Fruit fly (Drosophila melanogaster) whole organism, adult: ENCODE measurements around the gene CG7492.
A peak's percentile ranks its signal among the peaks of the same experiment; 100 is the strongest.

Experiments used
- CG11617 ChIP-seq: fragments of 200-800 bp; sonication (Bioruptor generic); optimal IDR thresholded peaks from 2 replicates; lab custom pipeline; 2017; ENCODE audit warnings: mild to moderate bottlenecking, missing biosample characterization, missing genetic modification reagents, missing genetic modification characterization
- CG12768 ChIP-seq: fragments of 200-800 bp; sonication (Bioruptor generic); optimal IDR thresholded peaks from 2 replicates; lab custom pipeline; 2017; ENCODE audit warnings: missing biosample characterization, missing genetic modification characterization, mild to moderate bottlenecking, moderate library complexity, missing genetic modification reagents
- CG14711 ChIP-seq: fragments of 200-800 bp; sonication (Bioruptor generic); optimal IDR thresholded peaks from 2 replicates; lab custom pipeline; 2018; ENCODE audit warnings: missing biosample characterization, mild to moderate bottlenecking, missing genetic modification characterization, moderate library complexity
- CG1620 ChIP-seq: fragments of 200-800 bp; sonication (Bioruptor generic); optimal IDR thresholded peaks from 2 replicates; lab custom pipeline; 2016; ENCODE audit warnings: missing biosample characterization, missing genetic modification characterization
- CG33017 ChIP-seq: fragments of 200-800 bp; sonication (Bioruptor generic); optimal IDR thresholded peaks from 2 replicates; lab custom pipeline; 2018; ENCODE audit warnings: missing biosample characterization, mild to moderate bottlenecking, missing genetic modification characterization, moderate library complexity
- CG5204 ChIP-seq: fragments of 200-800 bp; sonication (Bioruptor generic); optimal IDR thresholded peaks from 2 replicates; lab custom pipeline; 2016; ENCODE audit warnings: missing biosample characterization, missing genetic modification characterization
- CG7045 ChIP-seq: fragments of 200-800 bp; sonication (Bioruptor generic); optimal IDR thresholded peaks from 2 replicates; lab custom pipeline; 2017; ENCODE audit warnings: missing biosample characterization, mild to moderate bottlenecking, missing genetic modification characterization
- CG7101 ChIP-seq: fragments of 200-800 bp; sonication (Bioruptor generic); optimal IDR thresholded peaks from 2 replicates; lab custom pipeline; 2018; ENCODE audit warnings: missing biosample characterization, mild to moderate bottlenecking, missing genetic modification characterization, moderate library complexity
- Clk ChIP-seq: fragments of 200-800 bp; sonication (Bioruptor generic); optimal IDR thresholded peaks from 2 replicates; lab custom pipeline; 2017; ENCODE audit warnings: missing biosample characterization, missing genetic modification characterization
- Crg-1 ChIP-seq: fragments of 200-800 bp; sonication (Bioruptor generic); optimal IDR thresholded peaks from 2 replicates; lab custom pipeline; 2016; ENCODE audit warnings: missing biosample characterization, missing genetic modification characterization
- Hr96 ChIP-seq: fragments of 200-800 bp; sonication (Bioruptor generic); optimal IDR thresholded peaks from 2 replicates; lab custom pipeline; 2016; ENCODE audit warnings: missing biosample characterization, missing genetic modification characterization
- Mnt ChIP-seq: fragments of 200-800 bp; sonication (Bioruptor generic); optimal IDR thresholded peaks from 2 replicates; lab custom pipeline; 2016; ENCODE audit warnings: missing biosample characterization, mild to moderate bottlenecking, missing genetic modification characterization
- bab1 ChIP-seq: fragments of 200-800 bp; sonication (Bioruptor generic); optimal IDR thresholded peaks from 3 replicates; lab custom pipeline; 2019; ENCODE audit warnings: missing biosample characterization, mild to moderate bottlenecking, missing genetic modification characterization, moderate library complexity
- cic ChIP-seq: fragments of 200-800 bp; sonication (Bioruptor generic); optimal IDR thresholded peaks from 2 replicates; lab custom pipeline; 2017; ENCODE audit warnings: missing biosample characterization, mild to moderate bottlenecking, missing genetic modification characterization, moderate library complexity
- cnc ChIP-seq, 2 experiments: fragments of >200 bp; optimal IDR thresholded peaks; 2 replicates each; lab custom pipeline; 2017
- kay ChIP-seq: fragments of 200-800 bp; sonication (Bioruptor generic); peaks from one replicate; lab custom pipeline; 2016; ENCODE audit warnings: missing biosample characterization, missing genetic modification characterization, borderline replicate concordance
- ovo ChIP-seq: fragments of 200-800 bp; sonication (Bioruptor generic); optimal IDR thresholded peaks from 2 replicates; lab custom pipeline; 2016; ENCODE audit warnings: missing biosample characterization, missing genetic modification characterization
- pad ChIP-seq: fragments of 200-800 bp; sonication (Bioruptor generic); optimal IDR thresholded peaks from 3 replicates; lab custom pipeline; 2017; ENCODE audit warnings: missing biosample characterization, missing genetic modification characterization, mild to moderate bottlenecking, moderate library complexity, missing genetic modification reagents
- tj ChIP-seq: fragments of 200-800 bp; sonication (Bioruptor generic); optimal IDR thresholded peaks from 3 replicates; lab custom pipeline; 2017; ENCODE audit warnings: missing biosample characterization, mild to moderate bottlenecking, missing genetic modification characterization, moderate library complexity
- toe ChIP-seq: fragments of 200-800 bp; sonication (Bioruptor generic); optimal IDR thresholded peaks from 2 replicates; lab custom pipeline; 2016; ENCODE audit warnings: missing biosample characterization, missing genetic modification characterization

Gene CG7492

DNA sequence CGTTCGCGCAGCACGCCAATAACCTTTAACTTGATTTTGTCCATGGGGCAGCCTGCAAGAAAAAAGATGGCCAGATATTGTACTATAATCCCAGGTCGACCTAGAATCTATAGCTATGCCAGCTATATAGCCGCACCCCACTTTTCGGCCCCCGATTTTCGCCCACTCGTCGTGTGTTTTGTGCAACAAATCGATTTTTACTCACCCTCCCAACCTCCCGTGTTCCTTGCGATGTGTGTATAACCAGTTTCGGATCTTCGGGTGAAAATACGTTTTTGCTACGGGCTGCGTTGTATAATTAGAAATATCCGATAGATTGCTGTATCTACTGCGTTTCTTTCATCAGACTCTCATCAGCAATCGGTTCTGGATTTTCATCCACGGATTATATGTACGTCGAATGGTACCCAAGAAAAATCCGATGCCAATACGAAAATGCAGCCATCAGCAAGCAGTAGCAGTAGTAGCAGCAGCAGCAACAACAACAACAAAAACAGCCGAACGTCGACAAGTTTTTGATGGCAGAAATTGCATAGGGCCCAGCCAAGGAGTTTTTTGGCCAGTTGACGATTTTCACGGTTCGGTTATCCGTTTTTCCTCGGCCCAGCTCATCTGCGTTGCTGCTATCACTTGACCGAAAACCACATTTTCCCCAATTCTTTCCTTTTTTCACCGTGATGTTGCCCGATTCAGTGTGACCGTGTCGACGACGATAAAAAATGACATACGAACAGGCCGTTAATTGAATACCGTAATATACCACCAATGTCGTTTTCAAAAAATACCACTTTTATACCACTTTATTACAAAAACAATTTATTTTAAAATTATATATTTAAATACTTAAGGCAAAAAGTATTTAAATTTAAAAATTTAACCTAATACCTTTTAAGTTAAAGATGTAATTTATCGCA, at the start of gene CG7492:
Gene CG7492 (minus strand): TSS at position 705 of the 914 bp plus-strand sequence.
- TF ChIP-seq tj (GFP tag; lab: Kevin White, UChicago): peak; percentile 55
- no peak for TF ChIP-seq toe (GFP tag; lab: Kevin White, UChicago)
- TF ChIP-seq CG11617 (GFP tag; lab: Kevin White, UChicago): no peak
- no peak for TF ChIP-seq cic (GFP tag; lab: Kevin White, UChicago)

DNA sequence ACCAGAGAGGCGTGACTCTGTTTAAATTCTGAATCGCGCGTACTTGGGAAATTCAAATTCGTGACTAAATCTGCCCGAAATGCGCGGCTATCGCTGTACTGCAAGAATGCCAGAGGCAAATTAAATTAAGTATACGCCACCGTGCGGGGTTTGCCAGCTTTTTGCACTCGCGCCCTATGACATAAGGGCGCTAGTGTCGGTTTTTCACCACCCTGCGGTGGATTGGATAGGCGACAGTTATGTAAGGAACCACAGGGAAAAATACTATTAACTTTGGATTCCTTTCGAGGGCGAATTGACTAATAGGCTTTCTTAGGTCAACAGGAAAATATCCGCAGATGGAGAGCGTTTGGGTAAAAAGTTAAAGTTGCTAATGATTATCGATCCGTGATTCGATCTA, 41.0 kb upstream of the CG7492 start, which contains the start of gene CG44195:
Gene CG44195 (minus strand): TSS at position 101 of the 400 bp plus-strand sequence.
- TF ChIP-seq CG5204 (GFP tag; lab: Kevin White, UChicago) (no peak), CG33017 (tag; lab: Kevin White, UChicago) (no peak), ovo (no peak)

DNA sequence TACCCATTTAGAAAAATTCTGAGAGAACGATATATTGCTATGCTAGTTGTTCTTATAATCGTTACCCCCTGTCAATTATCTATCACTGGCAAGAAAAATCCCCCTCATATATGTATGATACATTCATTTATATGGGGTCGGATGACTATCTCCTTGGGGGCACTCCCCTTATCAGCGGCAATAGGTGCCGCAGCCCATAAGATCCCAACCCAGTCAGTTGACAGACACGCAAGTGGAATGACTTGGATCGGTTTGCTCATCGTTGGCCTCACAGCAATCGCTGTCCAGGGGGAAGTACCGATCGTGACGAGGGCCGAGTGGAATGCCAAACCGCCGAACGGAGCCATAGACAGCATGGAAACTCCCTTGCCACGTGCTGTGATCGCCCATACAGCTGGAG, 3.6 kb downstream of the CG7492 start, which contains the start of gene PGRP-SD:
Gene PGRP-SD (plus strand): TSS at position 213 of the 400 bp plus-strand sequence.
- TF ChIP-seq Mnt (GFP tag; lab: Kevin White, UChicago) (no peak), Crg-1 (GFP tag; lab: Kevin White, UChicago) (no peak), cic (GFP tag; lab: Kevin White, UChicago) (no peak), cnc (optimal IDR thresholded peaks at IDR 0.05; lab: Kevin White, UChicago) (no peak), CG7045 (GFP tag; lab: Kevin White, UChicago) (no peak), CG7101 (tag; lab: Kevin White, UChicago) (no peak), CG1620 (GFP tag; lab: Kevin White, UChicago) (no peak), Hr96 (no peak)

DNA sequence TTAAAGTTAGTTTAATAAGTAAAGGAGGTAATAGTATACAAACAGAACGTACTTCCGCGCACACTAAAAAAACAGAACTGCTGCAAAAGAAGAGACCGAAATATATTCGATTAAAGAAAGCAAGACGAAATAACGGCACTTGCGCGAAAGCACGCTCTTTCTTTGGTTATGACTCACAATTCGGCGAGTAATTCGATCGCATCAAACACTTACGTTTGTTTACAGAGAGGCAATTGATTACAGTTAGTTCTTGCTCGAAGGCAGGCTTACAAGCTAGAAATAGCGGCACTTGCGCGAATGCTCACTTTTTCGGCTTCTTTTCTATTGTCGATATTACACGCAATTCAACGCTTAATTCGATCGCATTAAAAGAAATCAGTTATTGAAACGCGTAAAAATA, 4.3 kb downstream of the CG7492 start, which contains the start of gene CG32373:
Gene CG32373 (plus strand): TSS at position 301 of the 400 bp plus-strand sequence.
- TF ChIP-seq Clk: no peak
- no peak for TF ChIP-seq bab1
- no peak for TF ChIP-seq CG12768 (GFP tag; lab: Kevin White, UChicago)
- TF ChIP-seq ovo: peak; percentile 77
- TF ChIP-seq CG7045 (GFP tag; lab: Kevin White, UChicago): no peak
- TF ChIP-seq toe (GFP tag; lab: Kevin White, UChicago): no peak
- TF ChIP-seq kay: no peak
- no peak for TF ChIP-seq cic (GFP tag; lab: Kevin White, UChicago)
- TF ChIP-seq CG1620 (GFP tag; lab: Kevin White, UChicago): no peak
- TF ChIP-seq CG11617 (GFP tag; lab: Kevin White, UChicago): no peak
- no peak for TF ChIP-seq tj (GFP tag; lab: Kevin White, UChicago)
- TF ChIP-seq cnc (optimal IDR thresholded peaks at IDR 0.05; lab: Kevin White, UChicago): no peak
- peak; percentile 44 for TF ChIP-seq pad

DNA sequence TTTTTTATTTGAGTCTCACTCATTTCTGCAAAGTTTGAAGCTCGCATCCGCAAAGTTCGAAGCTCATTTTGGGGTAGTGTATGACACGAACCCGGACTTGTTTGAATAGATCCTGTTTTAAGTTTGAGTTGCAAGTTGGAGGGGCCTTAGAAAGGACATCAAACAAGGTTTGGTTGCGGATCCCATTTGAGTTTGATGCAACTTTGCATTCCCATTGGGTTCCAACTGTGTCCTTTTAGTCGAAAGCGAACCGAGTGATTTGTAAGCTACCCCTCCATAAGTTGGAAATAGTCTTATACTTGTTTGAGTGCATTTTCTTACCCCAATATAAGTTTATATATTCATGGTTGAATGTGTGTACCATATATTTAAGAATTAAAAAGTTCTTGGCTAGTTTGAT, 11.0 kb downstream of the CG7492 start:
- TF ChIP-seq bab1 (no peak), pad (peak; percentile 54)

DNA sequence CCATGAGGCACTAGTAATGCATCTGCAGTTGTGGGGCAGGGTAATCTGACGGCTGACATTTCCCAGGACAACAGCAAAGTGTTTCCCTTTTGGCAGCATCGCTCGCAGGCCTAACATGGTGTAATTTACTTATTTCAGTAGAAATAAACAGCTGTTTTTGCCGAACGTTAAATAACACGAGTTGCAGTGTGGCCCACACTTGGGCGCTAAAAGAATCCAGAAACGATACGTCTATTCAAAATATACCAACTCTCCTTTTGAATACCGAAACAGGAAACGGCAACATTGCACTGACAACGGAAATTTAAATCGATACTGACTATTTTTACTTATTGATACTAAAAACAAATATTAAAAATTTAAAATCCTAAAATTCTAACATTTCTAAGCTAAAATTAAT, 13.1 kb downstream of the CG7492 start, which contains the start of gene CG7506:
Gene CG7506 (minus strand): TSS at position 182 of the 400 bp plus-strand sequence.
- peak; percentile 51 for TF ChIP-seq bab1
- TF ChIP-seq CG12768 (GFP tag; lab: Kevin White, UChicago): no peak
- TF ChIP-seq CG7101 (tag; lab: Kevin White, UChicago): peak; percentile 6
- peak; percentile 32 for TF ChIP-seq Mnt (GFP tag; lab: Kevin White, UChicago)
- no peak for TF ChIP-seq toe (GFP tag; lab: Kevin White, UChicago)
- no peak for TF ChIP-seq CG14711 (tag; lab: Kevin White, UChicago)
- TF ChIP-seq CG11617 (GFP tag; lab: Kevin White, UChicago): peak; percentile 2
- TF ChIP-seq Hr96: no peak
- no peak for TF ChIP-seq Clk
- no peak for TF ChIP-seq ovo
- TF ChIP-seq pad: peak; percentile 20
- no peak for TF ChIP-seq cnc (optimal IDR thresholded peaks at IDR 0.05; lab: Kevin White, UChicago)
- no peak for TF ChIP-seq Crg-1 (GFP tag; lab: Kevin White, UChicago)
- no peak for TF ChIP-seq cic (GFP tag; lab: Kevin White, UChicago)
- TF ChIP-seq CG5204 (GFP tag; lab: Kevin White, UChicago): no peak

DNA sequence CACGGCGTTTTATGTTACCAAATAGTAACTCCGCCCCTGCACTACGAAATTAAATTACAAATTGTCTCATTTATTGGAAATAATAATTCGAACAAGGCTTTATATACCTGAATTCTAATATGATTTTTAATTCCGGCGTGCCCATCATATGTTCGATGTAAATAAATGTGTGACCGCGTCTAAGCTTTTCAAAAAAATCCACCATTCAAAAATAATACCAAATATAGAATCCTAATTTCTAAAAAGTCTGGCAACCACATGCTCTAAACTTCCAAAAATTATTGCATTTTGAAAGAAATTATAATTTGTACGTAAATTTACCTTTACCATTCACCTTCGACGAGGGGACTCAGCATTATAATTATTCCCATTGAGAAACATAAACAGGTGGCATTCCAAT, 14.3 kb downstream of the CG7492 start, which contains the start of gene Urm1:
Gene Urm1 (minus strand): TSS at position 150 of the 400 bp plus-strand sequence.
- no peak for TF ChIP-seq CG12768 (GFP tag; lab: Kevin White, UChicago)
- TF ChIP-seq CG14711 (tag; lab: Kevin White, UChicago): no peak
- no peak for TF ChIP-seq Clk
- no peak for TF ChIP-seq Hr96
- no peak for TF ChIP-seq bab1
- peak; percentile 22 for TF ChIP-seq kay
